Worm (Caenorhabditis elegans): Measurements from ENCODE around the gene arrd-4.

- TF ChIP-seq W03F9.2 (tag; optimal IDR thresholded peaks at IDR 0.05) (no peak), dao-5 (tag; optimal IDR thresholded peaks at IDR 0.05) (no peak)
Observed at ce11 chrII:9849497-9849896, 11.4 kb upstream of the arrd-4 start, which contains the start of gene old-2.
